Worm (Caenorhabditis elegans) whole organism, L2 larva: ENCODE measurements around the gene srlf-3.

Source experiments
- C34F6.9 ChIP-seq: fragments of 150-350 bp; optimal IDR thresholded peaks from 2 replicates; lab custom pipeline; 2014; ENCODE audit warnings: missing biosample characterization, missing genetic modification characterization
- F13H6.1 ChIP-seq: sonication (generic microtip); optimal IDR thresholded peaks from 2 replicates; lab custom pipeline; 2016; ENCODE audit warnings: missing genetic modification characterization, missing compliant biosample characterization
- R02D3.7 ChIP-seq: fragments of 150-350 bp; optimal IDR thresholded peaks from 2 replicates; lab custom pipeline; 2014; ENCODE audit warnings: missing biosample characterization, missing genetic modification characterization
- Y55F3AM.14 ChIP-seq: fragments of 200-800 bp; sonication (Bioruptor generic); optimal IDR thresholded peaks from 2 replicates; lab custom pipeline; 2018; ENCODE audit warnings: mild to moderate bottlenecking, missing genetic modification characterization, missing compliant biosample characterization
- ZK546.5 ChIP-seq: sonication (generic microtip); optimal IDR thresholded peaks from 2 replicates; lab custom pipeline; 2017; ENCODE audit warnings: missing biosample characterization, missing genetic modification characterization
- alr-1 ChIP-seq: fragments of 150-350 bp; optimal IDR thresholded peaks from 2 replicates; lab custom pipeline; 2014; ENCODE audit warnings: missing biosample characterization, missing genetic modification characterization
- aly-2 ChIP-seq: fragments of 150-350 bp; optimal IDR thresholded peaks from 2 replicates; lab custom pipeline; 2014; ENCODE audit warnings: missing biosample characterization, missing genetic modification characterization
- ama-1 ChIP-seq: fragments of 150-350 bp; optimal IDR thresholded peaks from 2 replicates; lab custom pipeline; 2018; ENCODE audit warnings: inconsistent platforms
- blmp-1 ChIP-seq: sonication (generic microtip); optimal IDR thresholded peaks from 2 replicates; lab custom pipeline; 2017; ENCODE audit warnings: missing genetic modification characterization, mild to moderate bottlenecking, missing compliant biosample characterization, antibody characterized with exemption, moderate library complexity; ENCODE audit not compliant: insufficient read depth
- ceh-16 ChIP-seq: fragments of 150-350 bp; optimal IDR thresholded peaks from 2 replicates; lab custom pipeline; 2014; ENCODE audit warnings: missing biosample characterization, missing genetic modification characterization
- ceh-82 ChIP-seq: fragments of 150-350 bp; optimal IDR thresholded peaks from 2 replicates; lab custom pipeline; 2014; ENCODE audit warnings: missing biosample characterization, missing genetic modification characterization
- crh-2 ChIP-seq: sonication (generic microtip); optimal IDR thresholded peaks from 2 replicates; lab custom pipeline; 2017; ENCODE audit warnings: missing biosample characterization, missing genetic modification characterization
- dmd-4 ChIP-seq: sonication (generic microtip); optimal IDR thresholded peaks from 2 replicates; lab custom pipeline; 2017; ENCODE audit warnings: missing biosample characterization, missing genetic modification characterization
- elt-1 ChIP-seq: fragments of 150-350 bp; optimal IDR thresholded peaks from 2 replicates; lab custom pipeline; 2014; ENCODE audit warnings: missing biosample characterization, missing genetic modification characterization
- fos-1 ChIP-seq: fragments of 150-350 bp; optimal IDR thresholded peaks from 2 replicates; lab custom pipeline; 2014; ENCODE audit warnings: missing biosample characterization, missing genetic modification characterization
- gmeb-1 ChIP-seq: fragments of 150-350 bp; optimal IDR thresholded peaks from 2 replicates; lab custom pipeline; 2014; ENCODE audit warnings: missing biosample characterization, missing genetic modification characterization
- lin-11 ChIP-seq: fragments of 150-350 bp; sonication (generic microtip); optimal IDR thresholded peaks from 2 replicates; lab custom pipeline; 2014; ENCODE audit warnings: missing biosample characterization, missing genetic modification characterization, inconsistent platforms, mixed read lengths
- lin-13 ChIP-seq: fragments of 150-350 bp; optimal IDR thresholded peaks from 2 replicates; lab custom pipeline; 2014; ENCODE audit warnings: missing biosample characterization, missing genetic modification reagents, missing genetic modification characterization
- lsy-2 ChIP-seq, 2 experiments: fragments of 150-350 bp in 1 of 2; sonication (generic microtip) in 1 of 2; optimal IDR thresholded peaks; 2 replicates each; lab custom pipeline; 2014 to 2017; ENCODE audit warnings: missing biosample characterization in 2 of 2, missing genetic modification characterization in 2 of 2
- mab-5 ChIP-seq: fragments of 150-350 bp; optimal IDR thresholded peaks from 2 replicates; lab custom pipeline; 2014; ENCODE audit warnings: missing biosample characterization, missing genetic modification characterization
- mdl-1 ChIP-seq, 2 experiments: fragments of 150-350 bp in 1 of 2; sonication (generic microtip) in 1 of 2; optimal IDR thresholded peaks; 2 replicates each; lab custom pipeline; 2017; ENCODE audit warnings: missing biosample characterization in 2 of 2, missing genetic modification characterization in 2 of 2
- nhr-10 ChIP-seq: sonication (generic microtip); optimal IDR thresholded peaks from 2 replicates; lab custom pipeline; 2017; ENCODE audit warnings: missing biosample characterization, missing genetic modification characterization
- nhr-12 ChIP-seq: fragments of 150-350 bp; optimal IDR thresholded peaks from 2 replicates; lab custom pipeline; 2014; ENCODE audit warnings: missing biosample characterization, missing genetic modification characterization
- nhr-129 ChIP-seq: fragments of 150-350 bp; optimal IDR thresholded peaks from 2 replicates; lab custom pipeline; 2014; ENCODE audit warnings: missing biosample characterization, missing genetic modification characterization
- nhr-21 ChIP-seq: fragments of 150-350 bp; optimal IDR thresholded peaks from 2 replicates; lab custom pipeline; 2014; ENCODE audit warnings: missing biosample characterization, missing genetic modification characterization
- nhr-23 ChIP-seq: fragments of 150-350 bp; optimal IDR thresholded peaks from 2 replicates; lab custom pipeline; 2014; ENCODE audit warnings: missing biosample characterization, missing genetic modification reagents, missing genetic modification characterization
- nhr-237 ChIP-seq: fragments of 150-350 bp; optimal IDR thresholded peaks from 2 replicates; lab custom pipeline; 2014; ENCODE audit warnings: missing biosample characterization, missing genetic modification characterization
- nhr-6 ChIP-seq: fragments of 150-350 bp; optimal IDR thresholded peaks from 2 replicates; lab custom pipeline; 2014; ENCODE audit warnings: missing biosample characterization, missing genetic modification characterization
- nhr-77 ChIP-seq: fragments of 150-350 bp; optimal IDR thresholded peaks from 2 replicates; lab custom pipeline; 2014; ENCODE audit warnings: missing biosample characterization, missing genetic modification characterization
- peb-1 ChIP-seq: fragments of 150-350 bp; optimal IDR thresholded peaks from 2 replicates; lab custom pipeline; 2014; ENCODE audit warnings: missing biosample characterization, missing genetic modification characterization
- sem-4 ChIP-seq: fragments of 150-350 bp; optimal IDR thresholded peaks from 2 replicates; lab custom pipeline; 2014; ENCODE audit warnings: missing biosample characterization, missing genetic modification reagents, missing genetic modification characterization
- skn-1 ChIP-seq: sonication (generic microtip); optimal IDR thresholded peaks from 2 replicates; lab custom pipeline; 2017; ENCODE audit warnings: missing biosample characterization, missing genetic modification characterization
- sma-3 ChIP-seq: sonication (generic microtip); optimal IDR thresholded peaks from 2 replicates; lab custom pipeline; 2016; ENCODE audit warnings: missing genetic modification reagents, missing genetic modification characterization, missing compliant biosample characterization
- snpc-4 ChIP-seq: fragments of 150-350 bp; optimal IDR thresholded peaks from 2 replicates; lab custom pipeline; 2014; ENCODE audit warnings: missing biosample characterization, missing genetic modification characterization
- unc-39 ChIP-seq: fragments of 150-350 bp; optimal IDR thresholded peaks from 2 replicates; lab custom pipeline; 2014; ENCODE audit warnings: missing biosample characterization, missing genetic modification characterization
- unc-55 ChIP-seq: fragments of 150-350 bp; sonication (generic microtip); optimal IDR thresholded peaks from 3 replicates; lab custom pipeline; 2014; ENCODE audit warnings: missing biosample characterization, missing genetic modification reagents, missing genetic modification characterization
- zag-1 ChIP-seq: fragments of 150-350 bp; optimal IDR thresholded peaks from 2 replicates; lab custom pipeline; 2014; ENCODE audit warnings: missing biosample characterization, missing genetic modification characterization
- ztf-1 ChIP-seq: fragments of 200-800 bp; sonication (Bioruptor generic); conservative IDR thresholded peaks from 2 replicates; pipeline ENCODE4 v1.3.6; 2022; ENCODE audit warnings: missing genetic modification characterization, missing compliant biosample characterization
- ztf-11 ChIP-seq: sonication (generic microtip); optimal IDR thresholded peaks from 2 replicates; lab custom pipeline; 2017; ENCODE audit warnings: missing biosample characterization, missing genetic modification characterization
- ztf-4 ChIP-seq: fragments of 150-350 bp; optimal IDR thresholded peaks from 2 replicates; lab custom pipeline; 2014; ENCODE audit warnings: missing biosample characterization, missing genetic modification characterization

The srlf-3 gene

DNA sequence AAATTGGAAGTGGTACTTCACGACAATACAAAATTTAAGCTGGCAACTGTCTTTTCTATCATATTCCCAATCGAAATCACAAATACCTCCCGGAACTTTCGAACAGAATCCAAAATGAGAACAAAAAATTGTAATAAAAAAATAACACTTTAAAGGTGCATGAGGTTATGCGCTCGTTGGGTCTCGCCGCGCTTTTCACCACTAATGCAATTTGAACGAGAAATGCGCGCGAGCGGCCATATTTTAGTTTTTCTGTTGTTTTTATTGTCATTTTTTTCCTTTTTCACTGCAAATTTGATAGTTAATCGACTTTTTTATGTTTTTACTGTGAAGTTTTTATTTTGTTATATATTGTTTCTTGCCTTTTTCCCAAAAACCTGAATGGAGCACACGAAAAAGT lies 23.8 kb downstream of the srlf-3 start, which contains the start of gene mes-6:
Gene mes-6, plus strand, starts transcription at position 229 of the 400 bp plus-strand sequence.
- TF ChIP-seq lin-13 (peak; percentile 48), unc-39 (no peak), aly-2 (tag; lab: Kevin White, UChicago) (no peak), sma-3 (GFP tag; lab: Kevin White, UChicago) (peak; percentile 2), skn-1 (tag; lab: Kevin White, UChicago) (no peak), unc-55 (GFP tag; lab: Kevin White, UChicago) (peak; percentile 67), mdl-1 (tag; optimal IDR thresholded peaks at IDR 0.05; lab: Kevin White, UChicago) (no peak), snpc-4 (tag; lab: Kevin White, UChicago) (peak; percentile 17), gmeb-1 (tag; lab: Kevin White, UChicago) (peak; percentile 82), Y55F3AM.14 (GFP tag; lab: Kevin White, UChicago) (no peak), dmd-4 (tag; lab: Kevin White, UChicago) (no peak), lsy-2 (tag; optimal IDR thresholded peaks at IDR 0.05; lab: Kevin White, UChicago) (peak in 1 of 2 experiments; percentile 70), nhr-129 (tag; lab: Kevin White, UChicago) (peak; percentile 17), fos-1 (tag; lab: Kevin White, UChicago) (peak; percentile 14), F13H6.1 (no peak), C34F6.9 (peak; percentile 45), crh-2 (peak; percentile 33), peb-1 (tag; lab: Kevin White, UChicago) (no peak)
- TF ChIP-seq, all 48 proteins: peak for 10

DNA sequence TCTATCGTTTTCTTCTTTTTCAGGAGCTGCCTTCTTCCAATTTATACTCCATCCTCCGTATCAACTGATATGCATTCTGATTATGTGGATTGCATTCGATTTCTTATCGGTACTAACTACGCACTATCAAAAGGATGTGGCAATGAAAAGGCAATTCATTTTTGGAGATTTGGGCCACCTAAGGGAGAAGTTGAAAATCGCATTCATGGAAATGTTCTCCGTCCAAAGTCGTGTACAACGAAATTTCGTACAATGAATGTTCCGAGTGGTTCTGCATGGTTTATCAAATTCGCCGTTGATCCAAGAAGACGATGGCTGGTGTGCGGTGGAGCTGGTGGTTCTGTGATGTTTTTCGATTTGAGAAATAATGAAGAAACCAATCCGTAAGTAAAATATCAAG lies 25.4 kb downstream of the srlf-3 start, which contains the start of gene C09G4.4:
Gene C09G4.4, plus strand, starts transcription at position 301 of the 400 bp plus-strand sequence.
- TF ChIP-seq C34F6.9 (no peak), nhr-21 (tag; lab: Kevin White, UChicago) (no peak), ztf-4 (tag; lab: Kevin White, UChicago) (no peak), blmp-1 (tag; lab: Kevin White, UChicago) (no peak), nhr-23 (no peak), nhr-77 (tag; lab: Kevin White, UChicago) (no peak), nhr-10 (tag; lab: Kevin White, UChicago) (no peak), ztf-1 (GFP tag; lab: Robert Waterston, UW) (no peak), crh-2 (no peak), ceh-16 (tag; lab: Kevin White, UChicago) (no peak), lin-11 (tag; lab: Kevin White, UChicago) (no peak), ztf-11 (tag; lab: Kevin White, UChicago) (no peak)
- TF ChIP-seq, all 48 proteins: peak for 0

DNA sequence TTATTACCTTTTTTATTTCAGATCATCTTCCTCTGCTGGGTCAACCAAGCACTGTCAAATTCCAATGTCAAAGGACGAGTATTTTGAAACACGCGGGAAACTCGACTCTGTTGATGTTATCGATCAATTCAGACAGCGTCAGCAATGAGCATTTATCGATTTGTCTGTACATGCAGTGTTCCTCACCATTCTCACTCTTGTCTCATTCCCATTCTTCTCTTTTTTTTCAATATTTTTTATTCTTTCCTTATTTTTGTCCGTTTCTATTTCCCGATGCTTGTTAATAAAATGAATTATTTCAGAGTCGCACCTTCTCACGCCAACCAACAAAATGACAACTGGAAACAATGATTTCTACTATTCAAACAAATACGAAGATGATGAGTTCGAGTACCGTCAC lies 26.3 kb downstream of the srlf-3 start, which contains the start of gene cks-1:
Gene cks-1, plus strand, starts transcription at position 301 of the 400 bp plus-strand sequence.
- no peak for TF ChIP-seq ZK546.5
- TF ChIP-seq ceh-16 (tag; lab: Kevin White, UChicago), result no peak
- TF ChIP-seq Y55F3AM.14 (GFP tag; lab: Kevin White, UChicago), result no peak
- no peak for TF ChIP-seq nhr-129 (tag; lab: Kevin White, UChicago)
- no peak for TF ChIP-seq ztf-4 (tag; lab: Kevin White, UChicago)
- no peak for TF ChIP-seq elt-1 (tag; lab: Kevin White, UChicago)
- no peak for TF ChIP-seq nhr-6 (tag; lab: Kevin White, UChicago)
- no peak for TF ChIP-seq mab-5 (tag; lab: Kevin White, UChicago)
- no peak for TF ChIP-seq lin-13
- no peak for TF ChIP-seq crh-2
- no peak for TF ChIP-seq sem-4
- no peak for TF ChIP-seq lsy-2 (tag; optimal IDR thresholded peaks at IDR 0.05; lab: Kevin White, UChicago)

DNA sequence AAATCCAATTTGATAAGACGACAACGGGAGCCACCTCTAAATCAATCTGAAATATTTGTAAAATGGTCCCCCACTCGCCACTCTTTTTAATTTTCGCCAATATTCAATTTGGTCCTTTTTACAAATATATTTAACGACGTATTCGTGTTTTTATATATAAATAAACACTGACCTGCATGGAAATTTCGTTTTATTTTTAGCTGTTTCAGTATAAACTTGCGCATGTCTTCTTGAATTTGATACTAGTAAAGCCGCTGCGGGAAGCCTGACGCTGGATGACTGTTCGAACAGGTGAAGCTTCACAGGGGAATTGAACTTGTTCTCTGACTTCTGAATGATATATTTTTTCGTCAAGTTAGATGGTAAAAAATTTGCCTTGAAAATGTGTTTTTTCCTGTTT lies 27.3 kb downstream of the srlf-3 start:
- TF ChIP-seq sma-3 (GFP tag; lab: Kevin White, UChicago) (no peak), R02D3.7 (no peak), nhr-23 (no peak), ceh-82 (tag; lab: Kevin White, UChicago) (no peak), nhr-237 (tag; lab: Kevin White, UChicago) (no peak), nhr-6 (tag; lab: Kevin White, UChicago) (no peak), alr-1 (no peak), zag-1 (tag; lab: Kevin White, UChicago) (no peak), ama-1 (no peak), nhr-12 (tag; lab: Kevin White, UChicago) (no peak), fos-1 (tag; lab: Kevin White, UChicago) (no peak), nhr-10 (tag; lab: Kevin White, UChicago) (no peak)
